Fruit fly (Drosophila melanogaster) whole organism, prepupa: ENCODE results near the gene CG34268.

ENCODE experiments used
- CG10631 ChIP-seq: fragments of 200-800 bp; sonication (Bioruptor generic); optimal IDR thresholded peaks from 2 replicates; lab custom pipeline; 2016; ENCODE audit warnings: missing biosample characterization, missing genetic modification characterization
- CG10669 ChIP-seq: fragments of 200-800 bp; sonication (Bioruptor generic); optimal IDR thresholded peaks from 3 replicates; lab custom pipeline; 2018; ENCODE audit warnings: missing biosample characterization, mild to moderate bottlenecking, missing genetic modification characterization, moderate library complexity
- CG11762 ChIP-seq: fragments of 200-800 bp; sonication (Bioruptor generic); optimal IDR thresholded peaks from 3 replicates; lab custom pipeline; 2016; ENCODE audit warnings: missing biosample characterization, missing genetic modification characterization; ENCODE audit not compliant: insufficient read depth
- CG11902 ChIP-seq: fragments of 200-800 bp; sonication (Bioruptor generic); optimal IDR thresholded peaks from 3 replicates; lab custom pipeline; 2016; ENCODE audit warnings: missing biosample characterization, missing genetic modification characterization
- CG15336 ChIP-seq: fragments of 200-800 bp; sonication (Bioruptor generic); IDR thresholded peaks from 2 replicates; pipeline ENCODE4 v1.3.6; 2022; ENCODE audit warnings: missing biosample characterization, missing genetic modification characterization
- CG1621 ChIP-seq: fragments of 200-800 bp; sonication (Bioruptor generic); optimal IDR thresholded peaks from 3 replicates; lab custom pipeline; 2018; ENCODE audit warnings: missing biosample characterization, mild to moderate bottlenecking, missing genetic modification characterization
- CG16779 ChIP-seq: fragments of 200-800 bp; sonication (Bioruptor generic); optimal IDR thresholded peaks from 3 replicates; lab custom pipeline; 2017; ENCODE audit warnings: missing biosample characterization, mild to moderate bottlenecking, missing genetic modification characterization
- CG31627 ChIP-seq: fragments of 200-800 bp; sonication (Bioruptor generic); optimal IDR thresholded peaks from 3 replicates; lab custom pipeline; 2016; ENCODE audit warnings: missing biosample characterization, missing genetic modification characterization
- CG32006 ChIP-seq: fragments of 200-800 bp; sonication (Bioruptor generic); optimal IDR thresholded peaks from 3 replicates; lab custom pipeline; 2017; ENCODE audit warnings: missing biosample characterization, mild to moderate bottlenecking, missing genetic modification characterization
- CG34406 ChIP-seq: fragments of 200-800 bp; sonication (Bioruptor generic); optimal IDR thresholded peaks from 3 replicates; lab custom pipeline; 2016; ENCODE audit warnings: missing biosample characterization, missing genetic modification characterization
- CG4318 ChIP-seq: fragments of 200-800 bp; sonication (Bioruptor generic); optimal IDR thresholded peaks from 3 replicates; lab custom pipeline; 2017; ENCODE audit warnings: missing biosample characterization, mild to moderate bottlenecking, missing genetic modification characterization
- CG6163 ChIP-seq: fragments of 200-800 bp; sonication (Bioruptor generic); IDR thresholded peaks from 3 replicates; pipeline ENCODE4 v1.3.6; 2022; ENCODE audit warnings: missing biosample characterization, missing genetic modification characterization
- CG6276 ChIP-seq: fragments of 200-800 bp; sonication (Bioruptor generic); optimal IDR thresholded peaks from 2 replicates; lab custom pipeline; 2017; ENCODE audit warnings: missing biosample characterization, mild to moderate bottlenecking, missing genetic modification characterization
- CG6792 ChIP-seq: fragments of 200-800 bp; sonication (Bioruptor generic); optimal IDR thresholded peaks from 3 replicates; lab custom pipeline; 2016; ENCODE audit warnings: missing biosample characterization, missing genetic modification characterization
- CG6808 ChIP-seq: fragments of 200-800 bp; sonication (Bioruptor generic); optimal IDR thresholded peaks from 3 replicates; lab custom pipeline; 2017; ENCODE audit warnings: missing biosample characterization, missing genetic modification characterization, mild to moderate bottlenecking, moderate library complexity, missing genetic modification reagents
- CG6854 ChIP-seq: fragments of 200-800 bp; sonication (Bioruptor generic); optimal IDR thresholded peaks from 2 replicates; lab custom pipeline; 2017; ENCODE audit warnings: missing biosample characterization, mild to moderate bottlenecking, missing genetic modification characterization
- CG7368 ChIP-seq: fragments of 200-800 bp; sonication (Bioruptor generic); optimal IDR thresholded peaks from 3 replicates; lab custom pipeline; 2016; ENCODE audit warnings: missing biosample characterization, missing genetic modification characterization
- CG8119 ChIP-seq: fragments of 200-800 bp; sonication (Bioruptor generic); IDR thresholded peaks from 3 replicates; pipeline ENCODE4 v1.3.6; 2022; ENCODE audit warnings: missing biosample characterization, missing genetic modification characterization
- CG8319 ChIP-seq: fragments of 200-800 bp; sonication (Bioruptor generic); optimal IDR thresholded peaks from 3 replicates; lab custom pipeline; 2016; ENCODE audit warnings: missing biosample characterization, missing genetic modification characterization
- Eip75B ChIP-seq: fragments of 200-800 bp; sonication (Bioruptor generic); optimal IDR thresholded peaks from 3 replicates; lab custom pipeline; 2016; ENCODE audit warnings: missing biosample characterization, missing genetic modification characterization
- Eip78C ChIP-seq: fragments of 200-800 bp; sonication (Bioruptor generic); peaks from one replicate; lab custom pipeline; 2016; ENCODE audit warnings: missing biosample characterization, missing genetic modification characterization
- Eip93F ChIP-seq: fragments of 200-800 bp; sonication (Bioruptor generic); optimal IDR thresholded peaks from 2 replicates; lab custom pipeline; 2016; ENCODE audit warnings: missing biosample characterization, mild to moderate bottlenecking, missing genetic modification characterization
- Ets21C ChIP-seq: fragments of 200-800 bp; sonication (Bioruptor generic); optimal IDR thresholded peaks from 3 replicates; lab custom pipeline; 2016; ENCODE audit warnings: missing biosample characterization, missing genetic modification characterization
- Ets96B ChIP-seq: fragments of 200-800 bp; optimal IDR thresholded peaks from 2 replicates; lab custom pipeline; 2019; ENCODE audit warnings: missing biosample characterization, mild to moderate bottlenecking, missing genetic modification characterization, moderate library complexity
- Gug ChIP-seq: fragments of 200-800 bp; sonication (Bioruptor generic); IDR thresholded peaks from 2 replicates; pipeline ENCODE4 v1.3.6; 2022; ENCODE audit warnings: missing biosample characterization, missing genetic modification characterization
- Hr38 ChIP-seq: sonication (Bioruptor generic); optimal IDR thresholded peaks from 2 replicates; lab custom pipeline; 2016; ENCODE audit warnings: missing biosample characterization, missing genetic modification characterization
- Hr4 ChIP-seq: fragments of 200-800 bp; sonication (Bioruptor generic); optimal IDR thresholded peaks from 3 replicates; lab custom pipeline; 2016; ENCODE audit warnings: missing biosample characterization, missing genetic modification characterization
- Lpt ChIP-seq: fragments of 200-800 bp; sonication (Bioruptor generic); optimal IDR thresholded peaks from 3 replicates; lab custom pipeline; 2016; ENCODE audit warnings: missing biosample characterization, missing genetic modification characterization
- Met ChIP-seq: fragments of 200-800 bp; sonication (Bioruptor generic); optimal IDR thresholded peaks from 3 replicates; lab custom pipeline; 2016; ENCODE audit warnings: missing biosample characterization, missing genetic modification characterization
- OdsH ChIP-seq: fragments of 200-800 bp; sonication (Bioruptor generic); optimal IDR thresholded peaks from 3 replicates; lab custom pipeline; 2016; ENCODE audit warnings: missing biosample characterization, missing genetic modification characterization
- Smox ChIP-seq: fragments of 200-800 bp; sonication (Bioruptor generic); optimal IDR thresholded peaks from 3 replicates; lab custom pipeline; 2016; ENCODE audit warnings: missing biosample characterization, missing genetic modification characterization
- Sox14 ChIP-seq: fragments of 200-800 bp; sonication (Bioruptor generic); optimal IDR thresholded peaks from 3 replicates; lab custom pipeline; 2016; ENCODE audit warnings: missing biosample characterization, missing genetic modification characterization
- achi ChIP-seq: fragments of 200-800 bp; sonication (Bioruptor generic); optimal IDR thresholded peaks from 3 replicates; lab custom pipeline; 2016; ENCODE audit warnings: missing biosample characterization, missing genetic modification characterization
- acj6 ChIP-seq: fragments of 200-800 bp; sonication (Bioruptor generic); optimal IDR thresholded peaks from 3 replicates; lab custom pipeline; 2016; ENCODE audit warnings: missing biosample characterization, missing genetic modification characterization
- dac ChIP-seq: fragments of 200-800 bp; sonication (Bioruptor generic); optimal IDR thresholded peaks from 2 replicates; lab custom pipeline; 2017; ENCODE audit warnings: missing biosample characterization, mild to moderate bottlenecking, missing genetic modification characterization
- dsx ChIP-seq: fragments of 200-800 bp; optimal IDR thresholded peaks from 3 replicates; lab custom pipeline; 2019; ENCODE audit warnings: missing biosample characterization, mild to moderate bottlenecking, missing genetic modification characterization, moderate library complexity; ENCODE audit not compliant: poor library complexity, severe bottlenecking
- eg ChIP-seq: fragments of 200-800 bp; sonication (Bioruptor generic); IDR thresholded peaks from 3 replicates; pipeline ENCODE4 v1.3.6; 2022; ENCODE audit warnings: missing biosample characterization, missing genetic modification characterization
- fd59A ChIP-seq: fragments of 200-800 bp; sonication (Bioruptor generic); optimal IDR thresholded peaks from 2 replicates; lab custom pipeline; 2017; ENCODE audit warnings: missing biosample characterization, mild to moderate bottlenecking, missing genetic modification characterization, missing genetic modification reagents
- fd85E ChIP-seq: fragments of 200-800 bp; sonication (Bioruptor generic); optimal IDR thresholded peaks from 3 replicates; lab custom pipeline; 2016; ENCODE audit warnings: missing biosample characterization, missing genetic modification characterization
- fkh ChIP-seq: fragments of 200-800 bp; sonication (Bioruptor generic); optimal IDR thresholded peaks from 3 replicates; lab custom pipeline; 2017; ENCODE audit warnings: missing biosample characterization, mild to moderate bottlenecking, missing genetic modification characterization, moderate library complexity
- net ChIP-seq: fragments of 200-800 bp; sonication (Bioruptor generic); optimal IDR thresholded peaks from 3 replicates; lab custom pipeline; 2016; ENCODE audit warnings: missing biosample characterization, missing genetic modification characterization
- pdm3 ChIP-seq: fragments of 200-800 bp; sonication (Bioruptor generic); optimal IDR thresholded peaks from 3 replicates; lab custom pipeline; 2016; ENCODE audit warnings: missing biosample characterization, missing genetic modification characterization
- salr ChIP-seq, 2 experiments: fragments of 200-800 bp; sonication (Bioruptor generic); optimal IDR thresholded peaks; 3 replicates each; lab custom pipeline; 2016 to 2018; ENCODE audit warnings: missing biosample characterization in 2 of 2, missing genetic modification characterization in 2 of 2, mild to moderate bottlenecking in 1 of 2
- spab ChIP-seq: fragments of 200-800 bp; sonication (Bioruptor generic); optimal IDR thresholded peaks from 2 replicates; lab custom pipeline; 2017; ENCODE audit warnings: missing biosample characterization, mild to moderate bottlenecking, missing genetic modification characterization, missing genetic modification reagents
- svp ChIP-seq: fragments of 200-800 bp; sonication (Bioruptor generic); peaks from one replicate; lab custom pipeline; 2016; ENCODE audit warnings: missing biosample characterization, missing genetic modification characterization
- topi ChIP-seq: fragments of 200-800 bp; sonication (Bioruptor generic); optimal IDR thresholded peaks from 3 replicates; lab custom pipeline; 2016; ENCODE audit warnings: missing biosample characterization, missing genetic modification characterization
- vri ChIP-seq: fragments of 200-800 bp; sonication (Bioruptor generic); optimal IDR thresholded peaks from 3 replicates; lab custom pipeline; 2016; ENCODE audit warnings: missing biosample characterization, mild to moderate bottlenecking, missing genetic modification characterization

The CG34268 gene

dm6 chr3L:505782-506408 lies 5.1 kb downstream of the CG34268 start (continued):
- no peak for TF ChIP-seq CG4318 (GFP tag; lab: Kevin White, UChicago)
- peak; percentile 68 for TF ChIP-seq CG7368
- peak; percentile 64 for TF ChIP-seq acj6 (GFP tag; lab: Kevin White, UChicago)
- peak; percentile 43 for TF ChIP-seq Eip75B (GFP tag; lab: Kevin White, UChicago)
- TF ChIP-seq spab: no peak
- no peak for TF ChIP-seq CG15336 (GFP tag; lab: Robert Waterston, UW)
- TF ChIP-seq Smox: no peak
- TF ChIP-seq Eip78C: peak; percentile 83
- no peak for TF ChIP-seq Hr38 (GFP tag; lab: Kevin White, UChicago)
- TF ChIP-seq dac: peak; percentile 46
- peak; percentile 11 for TF ChIP-seq CG32006 (GFP tag; lab: Kevin White, UChicago)
- TF ChIP-seq CG11902: peak; percentile 77
- peak; percentile 3 to 65 for TF ChIP-seq salr (GFP tag; optimal IDR thresholded peaks at IDR 0.05; lab: Kevin White, UChicago)
- TF ChIP-seq eg (GFP tag; lab: Robert Waterston, UW): peak; percentile 68
- TF ChIP-seq topi (GFP tag; lab: Kevin White, UChicago): peak; percentile 65
- no peak for TF ChIP-seq CG11762 (GFP tag; lab: Kevin White, UChicago)
- TF ChIP-seq Ets21C: peak; percentile 45
- peak; percentile 37 for TF ChIP-seq CG34406 (GFP tag; lab: Kevin White, UChicago)
- TF ChIP-seq dsx (GFP tag; lab: Kevin White, UChicago): no peak
- 0 out of 2 replicates have a peak, but pooled peaks have one; percentile 14 for TF ChIP-seq Gug (GFP tag; lab: Robert Waterston, UW)
- TF ChIP-seq svp (GFP tag; lab: Kevin White, UChicago): no peak
- TF ChIP-seq net (GFP tag; lab: Kevin White, UChicago): peak; percentile 50
- no peak for TF ChIP-seq fkh
- TF ChIP-seq CG6163: peak; percentile 56; the same call in 2 of the 3 replicates
- no peak for TF ChIP-seq Lpt (GFP tag; lab: Kevin White, UChicago)
- peak; percentile 7 for TF ChIP-seq fd85E (GFP tag; lab: Kevin White, UChicago)
- peak; percentile 26 for TF ChIP-seq CG8319 (GFP tag; lab: Kevin White, UChicago)
- TF ChIP-seq CG10631 (GFP tag; lab: Kevin White, UChicago): peak; percentile 4
- TF ChIP-seq fd59A (GFP tag; lab: Kevin White, UChicago): peak; percentile 9
- no peak for TF ChIP-seq CG16779 (tag; lab: Kevin White, UChicago)
- TF ChIP-seq CG10669 (GFP tag; lab: Kevin White, UChicago): no peak
- TF ChIP-seq CG1621 (tag; lab: Kevin White, UChicago): no peak

dm6 chr3L:507576-508322 lies 7.0 kb downstream of the CG34268 start:
- peak; percentile 25 for TF ChIP-seq CG6276 (GFP tag; lab: Kevin White, UChicago)
- peak; percentile 61 for TF ChIP-seq CG32006 (GFP tag; lab: Kevin White, UChicago)
- peak; percentile 30 for TF ChIP-seq achi
- TF ChIP-seq Met (GFP tag; lab: Kevin White, UChicago): no peak
- peak; percentile 76 for TF ChIP-seq CG15336 (GFP tag; lab: Robert Waterston, UW)
- no peak for TF ChIP-seq vri (GFP tag; lab: Kevin White, UChicago)
- TF ChIP-seq CG10669 (GFP tag; lab: Kevin White, UChicago): no peak
- peak; percentile 21 for TF ChIP-seq Lpt (GFP tag; lab: Kevin White, UChicago)
- peak; percentile 19 for TF ChIP-seq pdm3
- TF ChIP-seq fd85E (GFP tag; lab: Kevin White, UChicago): no peak
- no peak for TF ChIP-seq CG6854
- TF ChIP-seq Eip78C: peak; percentile 6
- no peak for TF ChIP-seq CG34406 (GFP tag; lab: Kevin White, UChicago)
- no peak for TF ChIP-seq CG6808 (GFP tag; lab: Kevin White, UChicago)
- peak; percentile 37 for TF ChIP-seq Hr4
- TF ChIP-seq CG4318 (GFP tag; lab: Kevin White, UChicago): peak; percentile 18
- peak in 1 of 2 experiments; percentile 0 for TF ChIP-seq salr (GFP tag; optimal IDR thresholded peaks at IDR 0.05; lab: Kevin White, UChicago)
- TF ChIP-seq Eip93F (GFP tag; lab: Kevin White, UChicago): no peak
- TF ChIP-seq CG31627 (GFP tag; lab: Kevin White, UChicago): no peak
- TF ChIP-seq CG10631 (GFP tag; lab: Kevin White, UChicago): peak; percentile 17
- TF ChIP-seq Sox14 (GFP tag; lab: Kevin White, UChicago): no peak
- TF ChIP-seq OdsH: peak; percentile 15
- no peak for TF ChIP-seq CG6792 (GFP tag; lab: Kevin White, UChicago)
- no peak for TF ChIP-seq Ets96B (tag; lab: Kevin White, UChicago)
- peak; percentile 50; the same call in 1 of the 3 replicates for TF ChIP-seq eg (GFP tag; lab: Robert Waterston, UW)
- TF ChIP-seq CG1621 (tag; lab: Kevin White, UChicago): no peak
- TF ChIP-seq svp (GFP tag; lab: Kevin White, UChicago): no peak
- no peak for TF ChIP-seq CG11902
- peak; percentile 40; the same call in 2 of the 3 replicates for TF ChIP-seq CG8119
